Worm (Caenorhabditis elegans) whole organism, L4 larva: ENCODE measurements around the gene ZK616.2.
A peak's percentile ranks its signal among the peaks of the same experiment; 100 is the strongest.

Experiments
- F44E2.7 ChIP-seq: fragments of 200-800 bp; sonication (Bioruptor generic); IDR thresholded peaks from 2 replicates; pipeline ENCODE4 v2.1.2; 2022; ENCODE audit warnings: missing genetic modification characterization, missing compliant biosample characterization
- R02D3.7 ChIP-seq: fragments of 150-350 bp; sonication (generic microtip); optimal IDR thresholded peaks from 3 replicates; lab custom pipeline; 2014; ENCODE audit warnings: missing biosample characterization, missing genetic modification characterization
- Y5F2A.4 ChIP-seq: fragments of 200-800 bp; sonication (Bioruptor generic); optimal IDR thresholded peaks from 2 replicates; lab custom pipeline; 2018; ENCODE audit warnings: mild to moderate bottlenecking, missing genetic modification characterization, missing compliant biosample characterization
- Y75B8A.6 ChIP-seq: fragments of 200-800 bp; sonication (Bioruptor generic); IDR thresholded peaks from 2 replicates; pipeline ENCODE4 v1.3.6; 2022; ENCODE audit warnings: missing genetic modification reagents, missing genetic modification characterization, missing compliant biosample characterization
- ZK546.5 ChIP-seq, 2 experiments: sonication (generic microtip); optimal IDR thresholded peaks; 2 replicates each; lab custom pipeline; 2017; ENCODE audit warnings: missing biosample characterization in 2 of 2, missing genetic modification characterization in 2 of 2
- aha-1 ChIP-seq: fragments of 150-350 bp; peaks from one replicate; lab custom pipeline; 2014; ENCODE audit warnings: missing biosample characterization, missing genetic modification characterization
- ama-1 ChIP-seq: fragments of 150-350 bp; optimal IDR thresholded peaks from 2 replicates; lab custom pipeline; 2014; ENCODE audit warnings: inconsistent platforms, mixed read lengths
- arid-1 ChIP-seq: fragments of 200-800 bp; sonication (Bioruptor generic); conservative IDR thresholded peaks from 2 replicates; pipeline ENCODE4 v1.3.6; 2022; ENCODE audit warnings: missing genetic modification reagents, missing genetic modification characterization, missing compliant biosample characterization
- ceh-44 ChIP-seq: fragments of 200-800 bp; sonication (Bioruptor generic); IDR thresholded peaks from 2 replicates; pipeline ENCODE4 v1.3.6; 2022; ENCODE audit warnings: missing genetic modification reagents, missing genetic modification characterization, missing compliant biosample characterization
- ces-1 ChIP-seq: fragments of 150-350 bp; sonication (generic microtip); optimal IDR thresholded peaks from 4 replicates; lab custom pipeline; 2014; ENCODE audit warnings: missing biosample characterization, missing genetic modification reagents, missing genetic modification characterization
- daf-16 ChIP-seq, 3 experiments: sonication (generic microtip); optimal IDR thresholded peaks; 2 replicates each; lab custom pipeline; 2016 to 2017; ENCODE audit warnings: missing genetic modification characterization in 3 of 3, missing genetic modification reagents in 3 of 3, mild to moderate bottlenecking in 2 of 3, missing compliant biosample characterization in 2 of 3, missing biosample characterization in 1 of 3, moderate library complexity in 1 of 3
- daf-8 ChIP-seq: fragments of 200-800 bp; sonication (Bioruptor generic); IDR thresholded peaks from 2 replicates; pipeline ENCODE4 v1.3.6; 2022; ENCODE audit warnings: missing genetic modification characterization, missing compliant biosample characterization
- dmd-8 ChIP-seq: fragments of 200-800 bp; sonication (Bioruptor generic); IDR thresholded peaks from 2 replicates; pipeline ENCODE4 v1.3.6; 2022; ENCODE audit warnings: missing genetic modification characterization, missing compliant biosample characterization
- dpl-1 ChIP-seq: fragments of 150-350 bp; optimal IDR thresholded peaks from 2 replicates; lab custom pipeline; 2014; ENCODE audit warnings: missing biosample characterization, missing genetic modification reagents, missing genetic modification characterization
- dve-1 ChIP-seq: sonication (generic microtip); optimal IDR thresholded peaks from 2 replicates; lab custom pipeline; 2017; ENCODE audit warnings: antibody characterized with exemption, mild to moderate bottlenecking, missing genetic modification characterization, missing compliant biosample characterization; ENCODE audit not compliant: insufficient read depth
- fkh-10 ChIP-seq: fragments of 150-350 bp; optimal IDR thresholded peaks from 2 replicates; lab custom pipeline; 2014; ENCODE audit warnings: missing biosample characterization, missing genetic modification reagents, missing genetic modification characterization
- hlh-11 ChIP-seq: fragments of 200-800 bp; sonication (Bioruptor generic); optimal IDR thresholded peaks from 2 replicates; lab custom pipeline; 2018; ENCODE audit warnings: mild to moderate bottlenecking, missing genetic modification characterization, missing compliant biosample characterization
- jun-1 ChIP-seq: fragments of 150-350 bp; optimal IDR thresholded peaks from 2 replicates; lab custom pipeline; 2014; ENCODE audit warnings: missing biosample characterization, missing genetic modification reagents, missing genetic modification characterization
- lim-7 ChIP-seq: fragments of 200-800 bp; sonication (Bioruptor generic); IDR thresholded peaks from 2 replicates; pipeline ENCODE4 v1.3.6; 2022; ENCODE audit warnings: missing genetic modification characterization, missing compliant biosample characterization
- lin-1 ChIP-seq: fragments of 200-800 bp; sonication (Bioruptor generic); IDR thresholded peaks from 2 replicates; pipeline ENCODE4 v1.3.6; 2022; ENCODE audit warnings: missing genetic modification reagents, missing genetic modification characterization, missing compliant biosample characterization
- lin-13 ChIP-seq: fragments of 150-350 bp; optimal IDR thresholded peaks from 2 replicates; lab custom pipeline; 2014; ENCODE audit warnings: missing biosample characterization, missing genetic modification reagents, missing genetic modification characterization
- lin-38 ChIP-seq: fragments of 200-800 bp; sonication (Bioruptor generic); IDR thresholded peaks from 2 replicates; pipeline ENCODE4 v1.3.6; 2022; ENCODE audit warnings: missing genetic modification reagents, missing genetic modification characterization, missing compliant biosample characterization
- lir-3 ChIP-seq: sonication (generic microtip); optimal IDR thresholded peaks from 2 replicates; lab custom pipeline; 2016; ENCODE audit warnings: mild to moderate bottlenecking, missing genetic modification characterization, missing compliant biosample characterization
- lsy-2 ChIP-seq, 2 experiments: fragments of 150-350 bp in 1 of 2; sonication (generic microtip) in 1 of 2; optimal IDR thresholded peaks; 2 replicates each; lab custom pipeline; 2014 to 2017; ENCODE audit warnings: missing biosample characterization in 2 of 2, missing genetic modification characterization in 2 of 2
- madf-9 ChIP-seq: fragments of 200-800 bp; sonication (Bioruptor generic); conservative IDR thresholded peaks from 2 replicates; pipeline ENCODE4 v1.3.6; 2022; ENCODE audit warnings: missing genetic modification reagents, missing genetic modification characterization, missing compliant biosample characterization
- mdt-29 ChIP-seq: fragments of 200-800 bp; sonication (Bioruptor generic); IDR thresholded peaks from 2 replicates; pipeline ENCODE4 v1.3.6; 2022; ENCODE audit warnings: missing genetic modification reagents, missing genetic modification characterization, missing compliant biosample characterization
- mep-1 ChIP-seq: fragments of 150-350 bp; sonication (generic microtip); optimal IDR thresholded peaks from 3 replicates; lab custom pipeline; 2014; ENCODE audit warnings: missing biosample characterization, missing genetic modification characterization
- mes-2 ChIP-seq: sonication (generic microtip); optimal IDR thresholded peaks from 2 replicates; lab custom pipeline; 2016; ENCODE audit warnings: missing genotype, mild to moderate bottlenecking, missing genetic modification characterization, missing compliant biosample characterization; ENCODE audit not compliant: poor library complexity, severe bottlenecking
- nhr-111 ChIP-seq: fragments of 200-800 bp; sonication (Bioruptor generic); optimal IDR thresholded peaks from 2 replicates; lab custom pipeline; 2018; ENCODE audit warnings: mild to moderate bottlenecking, missing genetic modification characterization, missing compliant biosample characterization
- nhr-237 ChIP-seq: sonication (generic microtip); optimal IDR thresholded peaks from 2 replicates; lab custom pipeline; 2017; ENCODE audit warnings: missing biosample characterization, missing genetic modification characterization
- nhr-42 ChIP-seq: fragments of 200-800 bp; sonication (Bioruptor generic); IDR thresholded peaks from 2 replicates; pipeline ENCODE4 v1.3.6; 2022; ENCODE audit warnings: missing genetic modification characterization, missing compliant biosample characterization
- nhr-48 ChIP-seq: sonication (generic microtip); optimal IDR thresholded peaks from 2 replicates; lab custom pipeline; 2016; ENCODE audit warnings: mild to moderate bottlenecking, missing genetic modification characterization, missing compliant biosample characterization
- nhr-6 ChIP-seq: fragments of 150-350 bp; optimal IDR thresholded peaks from 2 replicates; lab custom pipeline; 2014; ENCODE audit warnings: missing biosample characterization, missing genetic modification characterization
- nhr-76 ChIP-seq: fragments of 150-350 bp; optimal IDR thresholded peaks from 2 replicates; lab custom pipeline; 2014; ENCODE audit warnings: missing biosample characterization, missing genetic modification characterization
- nhr-77 ChIP-seq: fragments of 150-350 bp; optimal IDR thresholded peaks from 2 replicates; lab custom pipeline; 2014; ENCODE audit warnings: missing biosample characterization, missing genetic modification characterization
- pha-4 ChIP-seq, 2 experiments: fragments of 150-350 bp in 1 of 2; fragments of 200-800 bp in 1 of 2; sonication (Bioruptor generic) in 1 of 2; IDR thresholded peaks in 1 of 2; optimal IDR thresholded peaks in 1 of 2; 2 replicates each; pipeline versions ENCODE4 v1.3.6 to Lab custom; 2014 to 2022; ENCODE audit warnings: missing genetic modification characterization in 2 of 2, missing genetic modification reagents in 2 of 2, missing biosample characterization in 1 of 2, missing compliant biosample characterization in 1 of 2
- php-3 ChIP-seq: fragments of 200-800 bp; sonication (Bioruptor generic); IDR thresholded peaks from 2 replicates; pipeline ENCODE4 v1.3.6; 2022; ENCODE audit warnings: missing genetic modification reagents, missing genetic modification characterization, missing compliant biosample characterization
- pqm-1 ChIP-seq: sonication (generic microtip); optimal IDR thresholded peaks from 2 replicates; lab custom pipeline; 2017; ENCODE audit warnings: missing biosample characterization, missing genetic modification characterization
- set-16 ChIP-seq: fragments of 200-800 bp; sonication (Bioruptor generic); IDR thresholded peaks from 2 replicates; pipeline ENCODE4 v1.3.6; 2022; ENCODE audit warnings: missing genetic modification reagents, missing genetic modification characterization, missing compliant biosample characterization
- snpc-1.2 ChIP-seq: fragments of 200-800 bp; sonication (Bioruptor generic); IDR thresholded peaks from 2 replicates; pipeline ENCODE4 v1.3.6; 2022; ENCODE audit warnings: missing genetic modification reagents, missing genetic modification characterization, missing compliant biosample characterization
- spr-1 ChIP-seq: sonication (generic microtip); optimal IDR thresholded peaks from 2 replicates; lab custom pipeline; 2016; ENCODE audit warnings: mild to moderate bottlenecking, missing genetic modification characterization, missing compliant biosample characterization
- spr-3 ChIP-seq: fragments of 200-800 bp; sonication (Bioruptor generic); optimal IDR thresholded peaks from 2 replicates; lab custom pipeline; 2018; ENCODE audit warnings: mild to moderate bottlenecking, missing genetic modification characterization, missing compliant biosample characterization
- tra-1 ChIP-seq: fragments of 200-800 bp; sonication (Bioruptor generic); IDR thresholded peaks from 2 replicates; pipeline ENCODE4 v1.3.6; 2022; ENCODE audit warnings: missing genetic modification reagents, missing genetic modification characterization, missing compliant biosample characterization
- unc-130 ChIP-seq: sonication (generic microtip); optimal IDR thresholded peaks from 2 replicates; lab custom pipeline; 2016; ENCODE audit warnings: missing genetic modification reagents, missing genetic modification characterization, missing compliant biosample characterization
- unc-39 ChIP-seq: sonication (generic microtip); optimal IDR thresholded peaks from 2 replicates; lab custom pipeline; 2017; ENCODE audit warnings: missing biosample characterization, missing genetic modification characterization
- ztf-7 ChIP-seq: fragments of 150-350 bp; optimal IDR thresholded peaks from 2 replicates; lab custom pipeline; 2014; ENCODE audit warnings: missing biosample characterization, missing genetic modification characterization

The ZK616.2 gene

DNA sequence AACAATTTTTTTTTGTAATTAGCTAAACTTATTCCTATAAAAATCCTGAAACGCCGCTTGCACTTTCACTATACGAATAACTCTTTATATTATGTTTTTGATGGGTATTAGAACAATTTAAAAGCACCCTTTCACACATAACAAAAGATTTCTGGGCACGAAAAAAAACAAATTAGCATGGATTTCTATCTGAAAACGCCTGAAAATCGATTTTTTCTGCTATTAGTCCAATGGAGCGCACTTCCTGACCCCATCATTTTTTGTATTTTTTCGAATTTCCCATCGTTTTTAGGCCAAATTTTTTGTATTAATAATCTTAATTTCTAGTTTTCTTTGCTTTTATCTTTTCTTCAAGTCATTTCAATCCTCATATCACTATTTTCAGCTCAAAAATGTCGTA is 28.2 kb upstream of the ZK616.2 start, which contains the start of gene F41H10.3:
TSS of gene F41H10.3 (plus strand) at position 388 of the 400 bp plus-strand sequence.
- peak; percentile 61 for TF ChIP-seq lin-38
- TF ChIP-seq aha-1 = peak; percentile 57
- TF ChIP-seq spr-3 (GFP tag; lab: Kevin White, UChicago) = no peak
- no peak for TF ChIP-seq php-3
- no peak for TF ChIP-seq lin-1 (GFP tag; lab: Robert Waterston, UW)

DNA sequence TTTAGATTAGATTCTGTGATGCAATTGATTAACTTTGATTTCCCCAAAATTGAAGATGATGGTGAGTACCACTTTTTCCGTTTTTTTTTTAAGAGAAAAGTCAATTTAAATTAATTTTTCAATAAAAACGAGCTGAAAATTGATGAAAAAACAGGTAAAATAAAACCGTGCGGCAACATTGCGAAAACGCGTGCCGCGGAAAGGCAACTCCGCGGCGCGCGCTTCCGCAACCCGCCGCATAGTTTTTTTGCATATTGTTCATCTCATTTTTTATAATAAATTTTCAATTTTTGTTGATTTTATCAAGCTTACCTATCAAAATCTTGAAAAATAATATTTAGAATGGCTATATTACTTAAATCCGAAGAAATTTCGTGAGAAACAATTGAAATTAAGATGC is 26.7 kb upstream of the ZK616.2 start:
- TF ChIP-seq F44E2.7 (0 out of 2 replicates have a peak, but pooled peaks have one; percentile 15), daf-8 (GFP tag; lab: Robert Waterston, UW) (no peak), fkh-10 (GFP tag; lab: Kevin White, UChicago) (no peak), nhr-237 (tag; lab: Kevin White, UChicago) (no peak), lin-13 (GFP tag; lab: Kevin White, UChicago) (no peak), lin-1 (GFP tag; lab: Robert Waterston, UW) (no peak), ztf-7 (no peak), hlh-11 (tag; lab: Kevin White, UChicago) (no peak), tra-1 (GFP tag; lab: Robert Waterston, UW) (no peak), ZK546.5 (tag; optimal IDR thresholded peaks at IDR 0.05; lab: Kevin White, UChicago) (no peak), Y5F2A.4 (GFP tag; lab: Kevin White, UChicago) (no peak), Y75B8A.6 (GFP tag; lab: Robert Waterston, UW) (no peak), mes-2 (tag; lab: Kevin White, UChicago) (peak; percentile 46), nhr-77 (no peak), aha-1 (peak; percentile 43), unc-39 (tag; lab: Kevin White, UChicago) (no peak), arid-1 (GFP tag; lab: Robert Waterston, UW) (no peak), nhr-76 (tag; lab: Kevin White, UChicago) (no peak), lsy-2 (tag; optimal IDR thresholded peaks at IDR 0.05; lab: Kevin White, UChicago) (peak in 1 of 2 experiments; percentile 58), dpl-1 (GFP tag; lab: Kevin White, UChicago) (peak; percentile 33), snpc-1.2 (GFP tag; lab: Robert Waterston, UW) (peak; percentile 49; the same call in 1 of the 2 replicates), nhr-48 (tag; lab: Kevin White, UChicago) (no peak), pqm-1 (tag; lab: Kevin White, UChicago) (no peak), ama-1 (lab: Kevin White, UChicago) (no peak), lin-38 (peak; percentile 58), R02D3.7 (tag; lab: Kevin White, UChicago) (no peak), lim-7 (GFP tag; lab: Robert Waterston, UW) (no peak), set-16 (no peak), pha-4 (GFP tag; IDR thresholded peaks at IDR 0.05; lab: Robert Waterston, UW) (peak; percentile 53; the same call in 1 of the 2 replicates), pha-4 (tag; optimal IDR thresholded peaks at IDR 0.05; lab: Kevin White, UChicago) (no peak), daf-16 (GFP tag; optimal IDR thresholded peaks at IDR 0.05; lab: Kevin White, UChicago) (no peak), daf-16 (tag; optimal IDR thresholded peaks at IDR 0.05; lab: Kevin White, UChicago) (no peak), mep-1 (tag; lab: Kevin White, UChicago) (peak; percentile 20), unc-130 (GFP tag; lab: Kevin White, UChicago) (peak; percentile 2), nhr-42 (GFP tag; lab: Robert Waterston, UW) (no peak), ces-1 (GFP tag; lab: Kevin White, UChicago) (no peak), lir-3 (tag; lab: Kevin White, UChicago) (no peak), jun-1 (tag; lab: Kevin White, UChicago) (no peak), nhr-6 (tag; lab: Kevin White, UChicago) (peak; percentile 25), mdt-29 (no peak), nhr-111 (GFP tag; lab: Kevin White, UChicago) (no peak), spr-1 (tag; lab: Kevin White, UChicago) (no peak), dmd-8 (GFP tag; lab: Robert Waterston, UW) (no peak), ceh-44 (no peak), dve-1 (tag; lab: Kevin White, UChicago) (peak; percentile 47), madf-9 (0 out of 2 replicates have a peak, but pooled peaks have one; percentile 36)
